Worm (Caenorhabditis elegans) whole organism, early embryonic: ENCODE measurements around the gene C27H5.2.

ENCODE experiments used
- F13C5.2 ChIP-seq: sonication (generic microtip); optimal IDR thresholded peaks from 2 replicates; lab custom pipeline; 2017; ENCODE audit warnings: mild to moderate bottlenecking, missing genetic modification characterization, inconsistent platforms, missing compliant biosample characterization
- ama-1 ChIP-seq: fragments of 150-350 bp; optimal IDR thresholded peaks from 2 replicates; lab custom pipeline; 2014
- pes-1 ChIP-seq: fragments of 200-800 bp; sonication (Bioruptor generic); IDR thresholded peaks from 2 replicates; pipeline ENCODE4 v1.3.6; 2022; ENCODE audit warnings: missing genetic modification reagents, missing genetic modification characterization, missing compliant biosample characterization
- sea-1 ChIP-seq: fragments of 200-800 bp; sonication (Bioruptor generic); conservative IDR thresholded peaks from 2 replicates; pipeline ENCODE4 v1.3.6; 2022; ENCODE audit warnings: missing genetic modification characterization, missing compliant biosample characterization

ce11 chrII:7204951-7205350 is 49.6 kb downstream of the C27H5.2 start, which contains the start of gene srd-58:
- TF ChIP-seq sea-1 (GFP tag; lab: Robert Waterston, UW) = no peak
- no peak for TF ChIP-seq pes-1 (GFP tag; lab: Robert Waterston, UW)
- no peak for TF ChIP-seq ama-1
- TF ChIP-seq F13C5.2 (tag; lab: Kevin White, UChicago) = no peak
